Fruit fly (Drosophila melanogaster) whole organism, embryonic: ENCODE measurements around the gene CG31445.
A peak's percentile ranks its signal among the peaks of the same experiment; 100 is the strongest.

Experiments
- Asciz ChIP-seq: fragments of 200-800 bp; sonication (Bioruptor generic); optimal IDR thresholded peaks from 2 replicates; lab custom pipeline; 2017; ENCODE audit warnings: missing biosample characterization, mild to moderate bottlenecking, missing genetic modification characterization, missing genetic modification reagents
- CG10274 ChIP-seq: fragments of 200-800 bp; sonication (Bioruptor generic); optimal IDR thresholded peaks from 3 replicates; lab custom pipeline; 2017; ENCODE audit warnings: missing biosample characterization, mild to moderate bottlenecking, missing genetic modification characterization
- CG10543 ChIP-seq: fragments of 200-800 bp; sonication (Bioruptor generic); optimal IDR thresholded peaks from 3 replicates; lab custom pipeline; 2017; ENCODE audit warnings: missing biosample characterization, mild to moderate bottlenecking, missing genetic modification characterization, moderate library complexity
- CG10959 ChIP-seq: fragments of 200-800 bp; sonication (Bioruptor generic); IDR thresholded peaks from 2 replicates; pipeline ENCODE4 v1.3.6; 2022; ENCODE audit warnings: missing biosample characterization, missing genetic modification characterization
- CG11504 ChIP-seq: fragments of 200-800 bp; sonication (Bioruptor generic); optimal IDR thresholded peaks from 3 replicates; lab custom pipeline; 2019; ENCODE audit warnings: missing biosample characterization, mild to moderate bottlenecking, missing genetic modification characterization, moderate library complexity
- CG12299 ChIP-seq: fragments of 200-800 bp; sonication (Bioruptor generic); optimal IDR thresholded peaks from 2 replicates; lab custom pipeline; 2018; ENCODE audit warnings: missing biosample characterization, mild to moderate bottlenecking, missing genetic modification characterization
- CG12391 ChIP-seq: fragments of 200-800 bp; sonication (Bioruptor generic); optimal IDR thresholded peaks from 3 replicates; lab custom pipeline; 2018; ENCODE audit warnings: missing biosample characterization, mild to moderate bottlenecking, missing genetic modification characterization, moderate library complexity
- CG13296 ChIP-seq: fragments of 200-800 bp; sonication (Bioruptor generic); optimal IDR thresholded peaks from 3 replicates; lab custom pipeline; 2018; ENCODE audit warnings: missing biosample characterization, mild to moderate bottlenecking, missing genetic modification characterization
- CG14710 ChIP-seq: fragments of 200-800 bp; sonication (Bioruptor generic); optimal IDR thresholded peaks from 3 replicates; lab custom pipeline; 2019; ENCODE audit warnings: missing biosample characterization, mild to moderate bottlenecking, missing genetic modification characterization, moderate library complexity
- CG17385 ChIP-seq: fragments of 200-800 bp; sonication (Bioruptor generic); optimal IDR thresholded peaks from 3 replicates; lab custom pipeline; 2018; ENCODE audit warnings: missing biosample characterization, mild to moderate bottlenecking, missing genetic modification characterization
- CG18011 ChIP-seq: fragments of 200-800 bp; sonication (Bioruptor generic); optimal IDR thresholded peaks from 2 replicates; lab custom pipeline; 2017; ENCODE audit warnings: missing biosample characterization, missing genetic modification characterization, mild to moderate bottlenecking, moderate library complexity, missing genotype
- CG2199 ChIP-seq: fragments of 200-800 bp; sonication (Bioruptor generic); IDR thresholded peaks from 3 replicates; pipeline ENCODE4 v1.3.6; 2022; ENCODE audit warnings: missing biosample characterization, missing genetic modification characterization
- CG2678 ChIP-seq: fragments of 200-800 bp; sonication (Bioruptor generic); optimal IDR thresholded peaks from 3 replicates; lab custom pipeline; 2019; ENCODE audit warnings: missing biosample characterization, mild to moderate bottlenecking, missing genetic modification characterization, moderate library complexity
- CG2889 ChIP-seq: fragments of 200-800 bp; sonication (Bioruptor generic); IDR thresholded peaks from 3 replicates; pipeline ENCODE4 v1.3.6; 2022; ENCODE audit warnings: missing biosample characterization, missing genetic modification characterization
- CG32532 ChIP-seq: fragments of 200-800 bp; sonication (Bioruptor generic); IDR thresholded peaks from 2 replicates; pipeline ENCODE4 v1.3.6; 2022; ENCODE audit warnings: missing biosample characterization, missing genetic modification characterization
- CG33557 ChIP-seq: fragments of 200-800 bp; sonication (Bioruptor generic); optimal IDR thresholded peaks from 2 replicates; lab custom pipeline; 2019; ENCODE audit warnings: missing biosample characterization, mild to moderate bottlenecking, missing genetic modification characterization, moderate library complexity
- CG42726 ChIP-seq: fragments of 200-800 bp; sonication (Bioruptor generic); IDR thresholded peaks from 2 replicates; pipeline ENCODE4 v1.3.6; 2022; ENCODE audit warnings: missing biosample characterization, missing genetic modification characterization; ENCODE audit not compliant: partially characterized antibody
- CG5953 ChIP-seq: fragments of 200-800 bp; sonication (Bioruptor generic); IDR thresholded peaks from 2 replicates; pipeline ENCODE4 v1.3.6; 2022; ENCODE audit warnings: missing biosample characterization, missing genetic modification characterization
- CG6791 ChIP-seq: fragments of 200-800 bp; sonication (Bioruptor generic); IDR thresholded peaks from 3 replicates; pipeline ENCODE4 v1.3.6; 2022; ENCODE audit warnings: missing biosample characterization, missing genetic modification characterization; ENCODE audit not compliant: partially characterized antibody
- CG7357 ChIP-seq: fragments of 200-800 bp; sonication (Bioruptor generic); IDR thresholded peaks from 3 replicates; pipeline ENCODE4 v1.3.6; 2022; ENCODE audit warnings: missing biosample characterization, missing genetic modification characterization
- CG9797 ChIP-seq: fragments of 200-800 bp; sonication (Bioruptor generic); optimal IDR thresholded peaks from 3 replicates; lab custom pipeline; 2018; ENCODE audit warnings: missing biosample characterization, mild to moderate bottlenecking, missing genetic modification characterization
- Deaf1 ChIP-seq: fragments of 200-800 bp; optimal IDR thresholded peaks from 3 replicates; lab custom pipeline; 2019; ENCODE audit warnings: missing biosample characterization, mild to moderate bottlenecking, missing genetic modification characterization, moderate library complexity
- Dek ChIP-seq: fragments of 200-800 bp; sonication (Bioruptor generic); optimal IDR thresholded peaks from 3 replicates; lab custom pipeline; 2019; ENCODE audit warnings: missing biosample characterization, mild to moderate bottlenecking, missing genetic modification characterization, moderate library complexity
- Dip2 ChIP-seq: fragments of 200-800 bp; sonication (Bioruptor generic); IDR thresholded peaks from 2 replicates; pipeline ENCODE4 v1.3.6; 2022; ENCODE audit warnings: missing biosample characterization, missing genetic modification characterization
- Hr39 ChIP-seq: fragments of >200 bp; optimal IDR thresholded peaks from 2 replicates; lab custom pipeline; 2017
- Hsf ChIP-seq: fragments of 200-800 bp; sonication (Bioruptor generic); optimal IDR thresholded peaks from 3 replicates; lab custom pipeline; 2016; ENCODE audit warnings: missing biosample characterization, missing genetic modification characterization
- Max ChIP-seq: fragments of 200-800 bp; sonication (Bioruptor generic); optimal IDR thresholded peaks from 2 replicates; lab custom pipeline; 2016; ENCODE audit warnings: missing biosample characterization, mild to moderate bottlenecking, missing genetic modification characterization
- Med ChIP-seq: fragments of 200-800 bp; sonication (Bioruptor generic); peaks from one replicate; lab custom pipeline; 2016; ENCODE audit warnings: missing biosample characterization, missing genetic modification characterization, mild to moderate bottlenecking, inconsistent platforms, moderate library complexity
- NC2β ChIP-seq: fragments of 200-800 bp; sonication (Bioruptor generic); optimal IDR thresholded peaks from 2 replicates; lab custom pipeline; 2016; ENCODE audit warnings: missing biosample characterization, missing genetic modification characterization
- PHDP ChIP-seq: fragments of 200-800 bp; sonication (Bioruptor generic); optimal IDR thresholded peaks from 3 replicates; lab custom pipeline; 2018; ENCODE audit warnings: missing biosample characterization, mild to moderate bottlenecking, missing genetic modification characterization, moderate library complexity
- Pdp1 ChIP-seq, 2 experiments: fragments of 200-800 bp; sonication (Bioruptor generic); optimal IDR thresholded peaks; 3 replicates each; lab custom pipeline; 2016; ENCODE audit warnings: missing biosample characterization in 2 of 2, missing genetic modification characterization in 2 of 2, mild to moderate bottlenecking in 1 of 2, moderate library complexity in 1 of 2
- Six4 ChIP-seq: fragments of 200-800 bp; sonication (Bioruptor generic); optimal IDR thresholded peaks from 2 replicates; lab custom pipeline; 2016; ENCODE audit warnings: missing biosample characterization, missing genetic modification characterization
- Sox100B ChIP-seq: fragments of 200-800 bp; sonication (Bioruptor generic); optimal IDR thresholded peaks from 3 replicates; lab custom pipeline; 2018; ENCODE audit warnings: missing biosample characterization, mild to moderate bottlenecking, missing genetic modification characterization
- Tbp ChIP-seq: fragments of >200 bp; optimal IDR thresholded peaks from 2 replicates; lab custom pipeline; 2018; ENCODE audit warnings: missing biosample characterization, missing genetic modification characterization
- ap ChIP-seq: fragments of 200-800 bp; sonication (Bioruptor generic); IDR thresholded peaks from 2 replicates; pipeline ENCODE4 v1.3.6; 2022; ENCODE audit warnings: missing biosample characterization, missing genetic modification characterization
- az2 ChIP-seq: fragments of 200-800 bp; sonication (Bioruptor generic); optimal IDR thresholded peaks from 3 replicates; lab custom pipeline; 2016; ENCODE audit warnings: missing biosample characterization, missing genetic modification characterization
- cad ChIP-seq: fragments of >200 bp; optimal IDR thresholded peaks from 2 replicates; lab custom pipeline; 2017; ENCODE audit warnings: missing biosample characterization, missing genetic modification characterization
- crol ChIP-seq: fragments of 200-800 bp; sonication (Bioruptor generic); IDR thresholded peaks from 2 replicates; pipeline ENCODE4 v1.3.6; 2022; ENCODE audit warnings: missing biosample characterization, missing genetic modification characterization
- danr ChIP-seq: fragments of 200-800 bp; sonication (Bioruptor generic); IDR thresholded peaks from 2 replicates; pipeline ENCODE4 v1.3.6; 2022; ENCODE audit warnings: missing biosample characterization, missing genetic modification characterization
- ems ChIP-seq: fragments of 200-800 bp; sonication (Bioruptor generic); optimal IDR thresholded peaks from 3 replicates; lab custom pipeline; 2016; ENCODE audit warnings: missing biosample characterization, missing genetic modification characterization
- fd3F ChIP-seq: fragments of 200-800 bp; sonication (Bioruptor generic); optimal IDR thresholded peaks from 2 replicates; lab custom pipeline; 2018; ENCODE audit warnings: missing biosample characterization, mild to moderate bottlenecking, missing genetic modification characterization, moderate library complexity
- hkb ChIP-seq, 2 experiments: fragments of 200-800 bp in 1 of 2; fragments of >200 bp in 1 of 2; sonication (Bioruptor generic) in 1 of 2; IDR thresholded peaks in 1 of 2; optimal IDR thresholded peaks in 1 of 2; 2 replicates each; pipeline versions ENCODE4 v1.3.6 to Lab custom; 2017 to 2022; ENCODE audit warnings: missing biosample characterization in 1 of 2, missing genetic modification characterization in 1 of 2
- kah ChIP-seq: fragments of 200-800 bp; sonication (Bioruptor generic); optimal IDR thresholded peaks from 2 replicates; lab custom pipeline; 2018; ENCODE audit warnings: missing biosample characterization, mild to moderate bottlenecking, missing genetic modification characterization
- pan ChIP-seq, 4 experiments: fragments of >200 bp in 3 of 4; fragments of 200-800 bp in 1 of 4; sonication (Bioruptor generic) in 1 of 4; optimal IDR thresholded peaks in 3 of 4; IDR thresholded peaks in 1 of 4; 2 replicates each; pipeline versions ENCODE4 v1.3.6 to Lab custom; 2017 to 2022; ENCODE audit warnings: missing biosample characterization in 2 of 4, missing genetic modification characterization in 2 of 4, mixed read lengths in 1 of 4
- pum ChIP-seq: fragments of 200-800 bp; sonication (Bioruptor generic); optimal IDR thresholded peaks from 2 replicates; lab custom pipeline; 2016; ENCODE audit warnings: missing biosample characterization, missing genetic modification characterization
- row ChIP-seq: fragments of 200-800 bp; sonication (Bioruptor generic); IDR thresholded peaks from 3 replicates; pipeline ENCODE4 v1.3.6; 2022; ENCODE audit warnings: missing biosample characterization, missing genetic modification characterization
- tap ChIP-seq: fragments of 200-800 bp; optimal IDR thresholded peaks from 3 replicates; lab custom pipeline; 2019; ENCODE audit warnings: missing biosample characterization, mild to moderate bottlenecking, missing genetic modification characterization, moderate library complexity
- tna ChIP-seq: fragments of 200-800 bp; sonication (Bioruptor generic); IDR thresholded peaks from 2 replicates; pipeline ENCODE4 v1.3.6; 2022; ENCODE audit warnings: missing biosample characterization, missing genetic modification characterization; ENCODE audit not compliant: partially characterized antibody
- toy ChIP-seq: fragments of 200-800 bp; sonication (Bioruptor generic); IDR thresholded peaks from 2 replicates; pipeline ENCODE4 v1.3.6; 2022; ENCODE audit warnings: missing biosample characterization, missing genetic modification characterization
- wdn ChIP-seq: fragments of 200-800 bp; sonication (Bioruptor generic); IDR thresholded peaks from 2 replicates; pipeline ENCODE4 v1.3.6; 2022; ENCODE audit warnings: missing biosample characterization, missing genetic modification characterization

The CG31445 gene

DNA sequence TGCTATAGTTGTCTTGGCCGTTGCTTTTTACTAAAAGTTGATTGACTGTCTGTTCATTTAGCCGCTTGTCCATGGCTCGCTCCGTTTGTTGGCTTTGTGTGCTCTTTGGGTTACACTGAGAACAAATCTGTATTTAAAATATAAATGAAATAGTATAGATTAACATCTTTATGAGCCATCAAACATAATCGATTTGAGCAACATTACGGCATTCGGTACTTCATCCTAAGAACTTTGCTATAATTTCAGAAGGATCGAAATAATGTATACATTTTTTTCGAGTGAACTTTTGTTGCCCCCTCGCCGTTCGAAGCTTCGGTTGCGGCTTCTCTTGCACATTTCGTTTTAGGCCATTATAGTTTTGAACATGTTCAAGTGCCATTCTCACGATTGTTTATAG is 36.6 kb downstream of the CG31445 start (continued):
- TF ChIP-seq danr (GFP tag; lab: Robert Waterston, UW) (peak; percentile 37; the same call in 1 of the 2 replicates), Asciz (GFP tag; lab: Kevin White, UChicago) (peak; percentile 66), CG17385 (GFP tag; lab: Kevin White, UChicago) (peak; percentile 71), CG2199 (no peak), az2 (peak; percentile 54), toy (GFP tag; lab: Robert Waterston, UW) (no peak), Tbp (GFP tag; lab: Kevin White, UChicago) (no peak), Six4 (GFP tag; lab: Kevin White, UChicago) (peak; percentile 35), CG5953 (no peak), hkb (optimal IDR thresholded peaks at IDR 0.05; lab: Kevin White, UChicago) (no peak), hkb (GFP tag; IDR thresholded peaks at IDR 0.05; lab: Robert Waterston, UW) (peak; percentile 80), Dip2 (GFP tag; lab: Robert Waterston, UW) (no peak), crol (GFP tag; lab: Robert Waterston, UW) (no peak), PHDP (peak; percentile 77), wdn (0 out of 2 replicates have a peak, but pooled peaks have one; percentile 22), CG32532 (GFP tag; lab: Robert Waterston, UW) (no peak), CG12391 (peak; percentile 77), CG2889 (GFP tag; lab: Robert Waterston, UW) (peak; percentile 28; the same call in 1 of the 3 replicates), Pdp1 (GFP tag; optimal IDR thresholded peaks at IDR 0.05; lab: Kevin White, UChicago) (peak; percentile 11 to 42), row (GFP tag; lab: Robert Waterston, UW) (peak; percentile 69), tap (tag; lab: Kevin White, UChicago) (peak; percentile 76), CG9797 (GFP tag; lab: Kevin White, UChicago) (no peak), tna (GFP tag; lab: Robert Waterston, UW) (no peak), CG10959 (GFP tag; lab: Robert Waterston, UW) (no peak), CG33557 (GFP tag; lab: Kevin White, UChicago) (peak; percentile 14), NC2β (GFP tag; lab: Kevin White, UChicago) (peak; percentile 10), Sox100B (GFP tag; lab: Kevin White, UChicago) (peak; percentile 59), CG2678 (tag; lab: Kevin White, UChicago) (peak; percentile 79), Hr39 (lab: Kevin White, UChicago) (no peak), CG42726 (GFP tag; lab: Robert Waterston, UW) (no peak), pum (GFP tag; lab: Kevin White, UChicago) (peak; percentile 27), CG10543 (GFP tag; lab: Kevin White, UChicago) (no peak), cad (GFP tag; lab: Kevin White, UChicago) (no peak), ap (GFP tag; lab: Robert Waterston, UW) (peak; percentile 53), fd3F (GFP tag; lab: Kevin White, UChicago) (peak; percentile 9), CG14710 (tag; lab: Kevin White, UChicago) (peak; percentile 59), Dek (tag; lab: Kevin White, UChicago) (peak; percentile 60), Med (peak; percentile 88), CG18011 (GFP tag; lab: Kevin White, UChicago) (peak; percentile 15), Hsf (peak; percentile 43), CG6791 (GFP tag; lab: Robert Waterston, UW) (no peak), kah (GFP tag; lab: Kevin White, UChicago) (peak; percentile 42), Deaf1 (tag; lab: Kevin White, UChicago) (no peak), CG13296 (GFP tag; lab: Kevin White, UChicago) (peak; percentile 16), ems (GFP tag; lab: Kevin White, UChicago) (peak; percentile 37), CG11504 (tag; lab: Kevin White, UChicago) (peak; percentile 88), CG12299 (tag; lab: Kevin White, UChicago) (peak; percentile 25), CG7357 (0 out of 3 replicates have a peak, but pooled peaks have one; percentile 38), pan (optimal IDR thresholded peaks at IDR 0.05; lab: Kevin White, UChicago) (no peak), pan (GFP tag; optimal IDR thresholded peaks at IDR 0.05 in 1 of 2, IDR thresholded peaks at IDR 0.05 in 1 of 2) (peak in 1 of 2 experiments; percentile 77), CG10274 (peak; percentile 28), Max (GFP tag; lab: Kevin White, UChicago) (peak; percentile 38)
